Worm (Caenorhabditis elegans) whole organism, L4 larva: ENCODE measurements around the gene srw-89.

ENCODE experiments used
- Y75B8A.6 ChIP-seq: fragments of 200-800 bp; sonication (Bioruptor generic); IDR thresholded peaks from 2 replicates; pipeline ENCODE4 v1.3.6; 2022; ENCODE audit warnings: missing genetic modification reagents, missing genetic modification characterization, missing compliant biosample characterization
- ama-1 ChIP-seq: fragments of 150-350 bp; optimal IDR thresholded peaks from 2 replicates; lab custom pipeline; 2014; ENCODE audit warnings: inconsistent platforms, mixed read lengths
- jun-1 ChIP-seq: fragments of 150-350 bp; optimal IDR thresholded peaks from 2 replicates; lab custom pipeline; 2014; ENCODE audit warnings: missing biosample characterization, missing genetic modification reagents, missing genetic modification characterization
- lin-13 ChIP-seq: fragments of 150-350 bp; optimal IDR thresholded peaks from 2 replicates; lab custom pipeline; 2014; ENCODE audit warnings: missing biosample characterization, missing genetic modification reagents, missing genetic modification characterization
- lin-29 ChIP-seq: fragments of 200-800 bp; sonication (Bioruptor generic); IDR thresholded peaks from 2 replicates; pipeline ENCODE4 v1.3.6; 2022; ENCODE audit warnings: missing genetic modification reagents, missing genetic modification characterization, missing compliant biosample characterization
- nhr-76 ChIP-seq: fragments of 150-350 bp; optimal IDR thresholded peaks from 2 replicates; lab custom pipeline; 2014; ENCODE audit warnings: missing biosample characterization, missing genetic modification characterization
- snpc-4 ChIP-seq: fragments of 150-350 bp; optimal IDR thresholded peaks from 2 replicates; lab custom pipeline; 2014; ENCODE audit warnings: missing biosample characterization, missing genetic modification characterization
- unc-130 ChIP-seq: sonication (generic microtip); optimal IDR thresholded peaks from 2 replicates; lab custom pipeline; 2016; ENCODE audit warnings: missing genetic modification reagents, missing genetic modification characterization, missing compliant biosample characterization
- ztf-11 ChIP-seq: fragments of 150-350 bp; optimal IDR thresholded peaks from 2 replicates; lab custom pipeline; 2014; ENCODE audit warnings: missing biosample characterization, missing genetic modification characterization

DNA sequence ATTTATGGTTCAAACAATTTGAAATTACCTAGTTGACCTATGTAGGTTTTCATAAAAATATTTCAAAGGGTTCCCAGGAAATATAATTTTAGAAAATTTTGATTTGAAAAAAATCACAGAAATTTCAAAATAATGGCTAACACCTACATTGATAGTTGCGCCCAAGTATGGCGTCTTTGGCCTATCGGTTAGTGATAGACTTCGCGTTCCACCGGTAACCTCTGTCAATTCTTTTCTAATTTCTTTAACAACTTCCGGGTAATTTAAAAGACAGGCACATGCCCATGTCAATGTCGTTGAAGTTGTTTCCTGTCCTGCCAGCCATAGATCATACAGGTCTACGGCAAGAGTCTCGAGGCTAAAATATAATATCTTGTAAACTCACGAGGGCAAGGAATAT, 48.0 kb upstream of the srw-89 start:
- TF ChIP-seq Y75B8A.6 (no peak), lin-29 (no peak), jun-1 (tag; lab: Kevin White, UChicago) (no peak), ama-1 (lab: Kevin White, UChicago) (no peak), unc-130 (GFP tag; lab: Kevin White, UChicago) (no peak), ztf-11 (tag; lab: Kevin White, UChicago) (no peak), snpc-4 (tag; lab: Kevin White, UChicago) (no peak), nhr-76 (tag; lab: Kevin White, UChicago) (no peak), lin-13 (GFP tag; lab: Kevin White, UChicago) (no peak)
